Worm (Caenorhabditis elegans) whole organism, L3 larva: ENCODE results near the gene cutl-9.
A peak's percentile ranks its signal among the peaks of the same experiment; 100 is the strongest.

Experiments
- R02D3.7 ChIP-seq: fragments of 150-350 bp; optimal IDR thresholded peaks from 2 replicates; lab custom pipeline; 2014; ENCODE audit warnings: missing biosample characterization, missing genetic modification characterization
- ZK546.5 ChIP-seq: sonication (generic microtip); optimal IDR thresholded peaks from 2 replicates; lab custom pipeline; 2017; ENCODE audit warnings: missing biosample characterization, missing genetic modification characterization
- ama-1 ChIP-seq: fragments of 150-350 bp; optimal IDR thresholded peaks from 2 replicates; lab custom pipeline; 2018
- ceh-16 ChIP-seq: sonication (generic microtip); optimal IDR thresholded peaks from 2 replicates; lab custom pipeline; 2017; ENCODE audit warnings: missing biosample characterization, missing genetic modification characterization
- ceh-28 ChIP-seq: fragments of 150-350 bp; optimal IDR thresholded peaks from 2 replicates; lab custom pipeline; 2014; ENCODE audit warnings: missing biosample characterization, missing genetic modification reagents, missing genetic modification characterization
- ceh-82 ChIP-seq: fragments of 150-350 bp; optimal IDR thresholded peaks from 2 replicates; lab custom pipeline; 2014; ENCODE audit warnings: missing biosample characterization, missing genetic modification characterization
- ceh-9 ChIP-seq: sonication (generic microtip); optimal IDR thresholded peaks from 2 replicates; lab custom pipeline; 2018; ENCODE audit warnings: missing biosample characterization, missing genetic modification characterization
- daf-12 ChIP-seq: fragments of 150-350 bp; optimal IDR thresholded peaks from 2 replicates; lab custom pipeline; 2014; ENCODE audit warnings: missing biosample characterization, missing genetic modification reagents, missing genetic modification characterization
- egl-5 ChIP-seq: fragments of 150-350 bp; optimal IDR thresholded peaks from 2 replicates; lab custom pipeline; 2017; ENCODE audit warnings: missing biosample characterization, missing genetic modification reagents, missing genetic modification characterization, inconsistent platforms
- elt-1 ChIP-seq: fragments of 150-350 bp; optimal IDR thresholded peaks from 2 replicates; lab custom pipeline; 2014; ENCODE audit warnings: missing biosample characterization, missing genetic modification characterization
- elt-2 ChIP-seq: sonication (generic microtip); optimal IDR thresholded peaks from 2 replicates; lab custom pipeline; 2016; ENCODE audit warnings: missing genetic modification reagents, mild to moderate bottlenecking, missing genetic modification characterization, missing compliant biosample characterization
- elt-3 ChIP-seq, 3 experiments: fragments of 150-350 bp in 1 of 3; sonication (generic microtip) in 2 of 3; optimal IDR thresholded peaks; 2 replicates in 2 of 3; 4 replicates in 1 of 3; lab custom pipeline; 2014 to 2017; ENCODE audit warnings: missing biosample characterization in 3 of 3, missing genetic modification characterization in 3 of 3
- eor-1 ChIP-seq, 2 experiments: fragments of 150-350 bp; optimal IDR thresholded peaks; 2 replicates each; lab custom pipeline; 2014 to 2018; ENCODE audit warnings: missing biosample characterization in 2 of 2, missing genetic modification characterization in 2 of 2
- fkh-2 ChIP-seq: fragments of 150-350 bp; optimal IDR thresholded peaks from 2 replicates; lab custom pipeline; 2014; ENCODE audit warnings: missing biosample characterization, missing genetic modification reagents, missing genetic modification characterization
- fos-1 ChIP-seq: fragments of 150-350 bp; optimal IDR thresholded peaks from 2 replicates; lab custom pipeline; 2014; ENCODE audit warnings: missing biosample characterization, missing genetic modification characterization
- hmg-11 ChIP-seq: sonication (generic microtip); optimal IDR thresholded peaks from 2 replicates; lab custom pipeline; 2016; ENCODE audit warnings: missing genetic modification characterization, missing compliant biosample characterization
- jun-1 ChIP-seq: fragments of 150-350 bp; optimal IDR thresholded peaks from 2 replicates; lab custom pipeline; 2014; ENCODE audit warnings: missing biosample characterization, missing genetic modification reagents, missing genetic modification characterization
- lin-15B ChIP-seq: fragments of 150-350 bp; optimal IDR thresholded peaks from 2 replicates; lab custom pipeline; 2014; ENCODE audit warnings: missing biosample characterization, missing genetic modification characterization
- lin-39 ChIP-seq: fragments of 150-350 bp; optimal IDR thresholded peaks from 2 replicates; lab custom pipeline; 2018; ENCODE audit warnings: missing biosample characterization, missing genetic modification reagents, missing genetic modification characterization
- lsy-12 ChIP-seq: sonication (generic microtip); optimal IDR thresholded peaks from 2 replicates; lab custom pipeline; 2016; ENCODE audit warnings: mild to moderate bottlenecking, missing genetic modification characterization, missing compliant biosample characterization
- mdl-1 ChIP-seq: fragments of 150-350 bp; optimal IDR thresholded peaks from 2 replicates; lab custom pipeline; 2014; ENCODE audit warnings: missing biosample characterization, missing genetic modification characterization
- nfya-1 ChIP-seq: sonication (generic microtip); optimal IDR thresholded peaks from 2 replicates; lab custom pipeline; 2017; ENCODE audit warnings: missing genetic modification characterization, mild to moderate bottlenecking, missing compliant biosample characterization, antibody characterized with exemption, moderate library complexity; ENCODE audit not compliant: insufficient read depth
- nhr-11 ChIP-seq: fragments of 150-350 bp; optimal IDR thresholded peaks from 2 replicates; lab custom pipeline; 2014; ENCODE audit warnings: missing biosample characterization, missing genetic modification characterization
- nhr-12 ChIP-seq: fragments of 150-350 bp; optimal IDR thresholded peaks from 2 replicates; lab custom pipeline; 2014; ENCODE audit warnings: missing biosample characterization, missing genetic modification characterization
- nhr-25 ChIP-seq: sonication (generic microtip); optimal IDR thresholded peaks from 2 replicates; lab custom pipeline; 2017; ENCODE audit warnings: missing biosample characterization, missing genetic modification characterization
- nhr-28 ChIP-seq: fragments of 150-350 bp; optimal IDR thresholded peaks from 2 replicates; lab custom pipeline; 2014; ENCODE audit warnings: missing biosample characterization, missing genetic modification characterization
- nhr-43 ChIP-seq: sonication (generic microtip); optimal IDR thresholded peaks from 2 replicates; lab custom pipeline; 2016; ENCODE audit warnings: mild to moderate bottlenecking, missing genetic modification characterization, missing compliant biosample characterization; ENCODE audit not compliant: poor library complexity, severe bottlenecking
- nhr-67 ChIP-seq: fragments of 150-350 bp; optimal IDR thresholded peaks from 2 replicates; lab custom pipeline; 2014; ENCODE audit warnings: missing biosample characterization, missing genetic modification characterization
- nhr-76 ChIP-seq: fragments of 150-350 bp; sonication (generic microtip); optimal IDR thresholded peaks from 5 replicates; lab custom pipeline; 2014; ENCODE audit warnings: missing biosample characterization, missing genetic modification characterization
- nhr-77 ChIP-seq: fragments of 150-350 bp; optimal IDR thresholded peaks from 2 replicates; lab custom pipeline; 2014; ENCODE audit warnings: missing biosample characterization, missing genetic modification characterization
- pha-4 ChIP-seq: fragments of 150-350 bp; optimal IDR thresholded peaks from 2 replicates; lab custom pipeline; 2014; ENCODE audit warnings: missing biosample characterization, missing genetic modification reagents, missing genetic modification characterization
- snpc-4 ChIP-seq: fragments of 150-350 bp; optimal IDR thresholded peaks from 2 replicates; lab custom pipeline; 2014; ENCODE audit warnings: missing biosample characterization, missing genetic modification characterization
- unc-39 ChIP-seq: sonication (generic microtip); optimal IDR thresholded peaks from 4 replicates; lab custom pipeline; 2017; ENCODE audit warnings: missing biosample characterization, missing genetic modification characterization
- unc-62 ChIP-seq: fragments of 150-350 bp; sonication (generic microtip); optimal IDR thresholded peaks from 4 replicates; lab custom pipeline; 2014; ENCODE audit warnings: missing biosample characterization, missing genetic modification reagents, missing genetic modification characterization
- zag-1 ChIP-seq: fragments of 150-350 bp; optimal IDR thresholded peaks from 2 replicates; lab custom pipeline; 2014; ENCODE audit warnings: missing biosample characterization, missing genetic modification characterization
- ztf-4 ChIP-seq: fragments of 150-350 bp; optimal IDR thresholded peaks from 2 replicates; lab custom pipeline; 2014; ENCODE audit warnings: missing biosample characterization, missing genetic modification characterization

The cutl-9 gene

ce11 chrII:10660892-10661291, 38.8 kb downstream of the cutl-9 start, which contains the start of gene marc-2:
TSS of gene marc-2 (minus strand) at chrII:10660992.
- TF ChIP-seq nhr-11 (tag; lab: Kevin White, UChicago): no peak
- no peak for TF ChIP-seq nhr-67
- no peak for TF ChIP-seq elt-3 (tag; optimal IDR thresholded peaks at IDR 0.05; lab: Kevin White, UChicago)
- no peak for TF ChIP-seq ztf-4 (tag; lab: Kevin White, UChicago)
- TF ChIP-seq snpc-4: no peak
- no peak for TF ChIP-seq elt-2
- no peak for TF ChIP-seq ceh-82 (tag; lab: Kevin White, UChicago)
- TF ChIP-seq ceh-28 (tag; lab: Kevin White, UChicago): no peak
- TF ChIP-seq ZK546.5 (tag; lab: Kevin White, UChicago): no peak
- TF ChIP-seq nhr-12: no peak
- TF ChIP-seq unc-62 (GFP tag; lab: Kevin White, UChicago): no peak
- TF ChIP-seq hmg-11: no peak
- no peak for TF ChIP-seq zag-1 (tag; lab: Kevin White, UChicago)
- TF ChIP-seq nhr-25 (tag; lab: Kevin White, UChicago): no peak
- no peak for TF ChIP-seq lin-15B (tag; lab: Kevin White, UChicago)
- TF ChIP-seq eor-1 (tag; optimal IDR thresholded peaks at IDR 0.05; lab: Kevin White, UChicago): no peak
- TF ChIP-seq nhr-43 (tag; lab: Kevin White, UChicago): no peak
- no peak for TF ChIP-seq mdl-1
- no peak for TF ChIP-seq nhr-28 (tag; lab: Kevin White, UChicago)

ce11 chrII:10661448-10662064, 39.5 kb downstream of the cutl-9 start:
- TF ChIP-seq ceh-16 (tag; lab: Kevin White, UChicago): no peak
- no peak for TF ChIP-seq snpc-4
- TF ChIP-seq R02D3.7 (tag; lab: Kevin White, UChicago): no peak
- TF ChIP-seq nhr-43 (tag; lab: Kevin White, UChicago): peak; percentile 59

- TF ChIP-seq nhr-43 (tag; lab: Kevin White, UChicago): no peak
- no peak for TF ChIP-seq ztf-4 (tag; lab: Kevin White, UChicago)
- TF ChIP-seq snpc-4: no peak
- TF ChIP-seq nhr-77 (tag; lab: Kevin White, UChicago): no peak
- no peak for TF ChIP-seq fkh-2 (tag; lab: Kevin White, UChicago)
- TF ChIP-seq lsy-12: no peak
- TF ChIP-seq nhr-67: no peak
- no peak for TF ChIP-seq lin-39
- TF ChIP-seq R02D3.7 (tag; lab: Kevin White, UChicago): no peak
- TF ChIP-seq ceh-9 (tag; lab: Kevin White, UChicago): no peak
- no peak for TF ChIP-seq ama-1
- TF ChIP-seq nhr-11 (tag; lab: Kevin White, UChicago): no peak
- TF ChIP-seq egl-5 (tag; lab: Kevin White, UChicago): no peak
- TF ChIP-seq daf-12: no peak
- no peak for TF ChIP-seq nhr-28 (tag; lab: Kevin White, UChicago)
- TF ChIP-seq nhr-76 (tag; lab: Kevin White, UChicago): no peak
- no peak for TF ChIP-seq pha-4 (tag; lab: Kevin White, UChicago)
- no peak for TF ChIP-seq jun-1 (tag; lab: Kevin White, UChicago)
- no peak for TF ChIP-seq elt-1 (tag; lab: Kevin White, UChicago)
- no peak for TF ChIP-seq mdl-1
These were observed 40.2 kb downstream of the cutl-9 start for ce11 chrII:10662279-10662678.

- peak; percentile 43 for TF ChIP-seq pha-4 (tag; lab: Kevin White, UChicago)
- no peak for TF ChIP-seq fos-1 (tag; lab: Kevin White, UChicago)
- TF ChIP-seq nfya-1 (tag; lab: Kevin White, UChicago): peak; percentile 18
These were observed 40.6 kb downstream of the cutl-9 start, which contains the start of gene D2089.8 for ce11 chrII:10662698-10663097. TSS of gene D2089.8 (minus strand) at chrII:10662781.

ce11 chrII:10665031-10665430, 43.0 kb downstream of the cutl-9 start, which contains the start of gene D2089.3:
TSS of gene D2089.3 (minus strand) at chrII:10665131.
- TF ChIP-seq ceh-28 (tag; lab: Kevin White, UChicago): no peak
- no peak for TF ChIP-seq unc-62 (GFP tag; lab: Kevin White, UChicago)
- no peak for TF ChIP-seq unc-39
